Worm (Caenorhabditis elegans) whole organism, young adult: ENCODE measurements around the gene rpn-1.
A peak's percentile ranks its signal among the peaks of the same experiment; 100 is the strongest.

Source experiments
- B0019.2 ChIP-seq: fragments of 200-800 bp; sonication (Bioruptor generic); conservative IDR thresholded peaks from 2 replicates; pipeline ENCODE4 v1.3.6; 2022; ENCODE audit warnings: missing genetic modification reagents, missing genetic modification characterization, missing compliant biosample characterization
- F37B4.10 ChIP-seq: fragments of 200-800 bp; sonication (Bioruptor generic); IDR thresholded peaks from 2 replicates; pipeline ENCODE4 v1.3.6; 2022; ENCODE audit warnings: missing genetic modification characterization, missing compliant biosample characterization
- F39B2.1 ChIP-seq: fragments of 200-800 bp; sonication (Bioruptor generic); IDR thresholded peaks from 2 replicates; pipeline ENCODE4 v1.3.6; 2022; ENCODE audit warnings: missing genetic modification reagents, missing genetic modification characterization, missing compliant biosample characterization
- F52B5.7 ChIP-seq: sonication (generic microtip); optimal IDR thresholded peaks from 2 replicates; lab custom pipeline; 2016; ENCODE audit warnings: mild to moderate bottlenecking, missing genetic modification characterization, missing compliant biosample characterization
- F55B11.4 ChIP-seq: sonication (generic microtip); optimal IDR thresholded peaks from 2 replicates; lab custom pipeline; 2016; ENCODE audit warnings: missing compliant biosample characterization, missing genetic modification characterization, borderline replicate concordance; ENCODE audit not compliant: insufficient read depth
- F57A8.1 ChIP-seq: fragments of 200-800 bp; sonication (Bioruptor generic); optimal IDR thresholded peaks from 2 replicates; lab custom pipeline; 2018; ENCODE audit warnings: mild to moderate bottlenecking, missing genetic modification characterization, moderate library complexity, missing compliant biosample characterization
- T07F8.4 ChIP-seq: sonication (generic microtip); optimal IDR thresholded peaks from 2 replicates; lab custom pipeline; 2016; ENCODE audit warnings: mild to moderate bottlenecking, missing genetic modification characterization, moderate library complexity, missing compliant biosample characterization
- Y53G8AR.9 ChIP-seq: fragments of 200-800 bp; sonication (Bioruptor generic); conservative IDR thresholded peaks from 2 replicates; pipeline ENCODE4 v1.3.6; 2022; ENCODE audit warnings: missing genetic modification reagents, missing genetic modification characterization, missing compliant biosample characterization
- Y56A3A.18 ChIP-seq: fragments of 200-800 bp; sonication (Bioruptor generic); IDR thresholded peaks from 2 replicates; pipeline ENCODE4 v1.3.6; 2022; ENCODE audit warnings: missing genetic modification reagents, missing genetic modification characterization, missing compliant biosample characterization
- Y67H2A.10 ChIP-seq: fragments of 200-800 bp; sonication (Bioruptor generic); conservative IDR thresholded peaks from 2 replicates; pipeline ENCODE4 v1.3.6; 2022; ENCODE audit warnings: missing genetic modification reagents, missing genetic modification characterization, missing compliant biosample characterization
- Y95B8A.8 ChIP-seq: fragments of 200-800 bp; sonication (Bioruptor generic); IDR thresholded peaks from 2 replicates; pipeline ENCODE4 v1.3.6; 2022; ENCODE audit warnings: missing genetic modification reagents, missing genetic modification characterization, missing compliant biosample characterization
- ZK185.1 ChIP-seq: sonication (generic microtip); optimal IDR thresholded peaks from 2 replicates; lab custom pipeline; 2016; ENCODE audit warnings: mild to moderate bottlenecking, missing genetic modification characterization, missing compliant biosample characterization; ENCODE audit not compliant: poor library complexity, severe bottlenecking
- ama-1 ChIP-seq, 3 experiments: fragments of 150-350 bp in 1 of 3; sonication (generic microtip) in 2 of 3; optimal IDR thresholded peaks; 2 replicates each; lab custom pipeline; 2014 to 2018; ENCODE audit warnings: missing biosample characterization in 2 of 3, missing genetic modification characterization in 2 of 3, missing genetic modification reagents in 2 of 3
- aptf-3 ChIP-seq: fragments of 200-800 bp; sonication (Bioruptor generic); IDR thresholded peaks from 2 replicates; pipeline ENCODE4 v1.3.6; 2022; ENCODE audit warnings: missing genetic modification characterization, missing compliant biosample characterization
- ceh-27 ChIP-seq: fragments of 200-800 bp; sonication (Bioruptor generic); optimal IDR thresholded peaks from 2 replicates; lab custom pipeline; 2018; ENCODE audit warnings: mild to moderate bottlenecking, missing genetic modification characterization, moderate library complexity, missing compliant biosample characterization
- ceh-79 ChIP-seq: sonication (generic microtip); optimal IDR thresholded peaks from 2 replicates; lab custom pipeline; 2017; ENCODE audit warnings: mild to moderate bottlenecking, missing genetic modification characterization, missing compliant biosample characterization
- chd-7 ChIP-seq: sonication (generic microtip); optimal IDR thresholded peaks from 2 replicates; lab custom pipeline; 2016; ENCODE audit warnings: mild to moderate bottlenecking, missing genetic modification characterization, moderate library complexity, missing compliant biosample characterization
- dox-1 ChIP-seq: fragments of 200-800 bp; sonication (Bioruptor generic); IDR thresholded peaks from 2 replicates; pipeline ENCODE4 v1.3.6; 2022; ENCODE audit warnings: missing genetic modification reagents, missing genetic modification characterization, missing compliant biosample characterization
- dpl-1 ChIP-seq: fragments of 150-350 bp; optimal IDR thresholded peaks from 2 replicates; lab custom pipeline; 2014; ENCODE audit warnings: missing biosample characterization, missing genetic modification reagents, missing genetic modification characterization
- ekl-4 ChIP-seq: fragments of 200-800 bp; sonication (Bioruptor generic); IDR thresholded peaks from 2 replicates; pipeline ENCODE4 v1.3.6; 2022; ENCODE audit warnings: missing genetic modification reagents, missing genetic modification characterization, missing compliant biosample characterization
- fkh-3 ChIP-seq: sonication (generic microtip); optimal IDR thresholded peaks from 2 replicates; lab custom pipeline; 2016; ENCODE audit warnings: mild to moderate bottlenecking, missing genetic modification characterization, missing compliant biosample characterization
- lin-35 ChIP-seq, 3 experiments: fragments of 150-350 bp in 2 of 3; sonication (generic microtip) in 1 of 3; optimal IDR thresholded peaks; 2 replicates each; lab custom pipeline; 2014 to 2018; ENCODE audit warnings: missing biosample characterization in 3 of 3, missing genetic modification characterization in 3 of 3, missing genetic modification reagents in 3 of 3
- lir-1 ChIP-seq: fragments of 200-800 bp; sonication (Bioruptor generic); conservative IDR thresholded peaks from 2 replicates; pipeline ENCODE4 v1.3.6; 2022; ENCODE audit warnings: missing genetic modification reagents, missing genetic modification characterization, missing compliant biosample characterization
- lsy-27 ChIP-seq: sonication (generic microtip); optimal IDR thresholded peaks from 2 replicates; lab custom pipeline; 2017; ENCODE audit warnings: missing genetic modification characterization, mild to moderate bottlenecking, missing compliant biosample characterization, antibody characterized with exemption, missing genotype, borderline replicate concordance; ENCODE audit not compliant: insufficient read depth
- madf-10 ChIP-seq: sonication (generic microtip); optimal IDR thresholded peaks from 2 replicates; lab custom pipeline; 2016; ENCODE audit warnings: mild to moderate bottlenecking, missing genetic modification characterization, missing compliant biosample characterization
- madf-8 ChIP-seq: fragments of 200-800 bp; sonication (Bioruptor generic); conservative IDR thresholded peaks from 2 replicates; pipeline ENCODE4 v1.3.6; 2022; ENCODE audit warnings: missing genetic modification reagents, missing genetic modification characterization, missing compliant biosample characterization
- mcd-1 ChIP-seq: fragments of 200-800 bp; sonication (Bioruptor generic); IDR thresholded peaks from 2 replicates; pipeline ENCODE4 v1.3.6; 2022; ENCODE audit warnings: missing genetic modification reagents, missing genetic modification characterization, missing compliant biosample characterization
- mes-4 ChIP-seq: sonication (generic microtip); optimal IDR thresholded peaks from 2 replicates; lab custom pipeline; 2016; ENCODE audit warnings: missing genotype, missing genetic modification characterization, missing compliant biosample characterization
- nfya-1 ChIP-seq: sonication (generic microtip); optimal IDR thresholded peaks from 2 replicates; lab custom pipeline; 2017; ENCODE audit warnings: antibody characterized with exemption, missing compliant biosample characterization, missing genetic modification characterization, borderline replicate concordance; ENCODE audit not compliant: insufficient read depth
- nfyb-1 ChIP-seq: fragments of 200-800 bp; sonication (Bioruptor generic); IDR thresholded peaks from 2 replicates; pipeline ENCODE4 v1.3.6; 2022; ENCODE audit warnings: missing genetic modification reagents, missing genetic modification characterization, missing compliant biosample characterization
- rec-8 ChIP-seq, 2 experiments: sonication (generic microtip); optimal IDR thresholded peaks; 2 replicates each; lab custom pipeline; 2016; ENCODE audit warnings: mild to moderate bottlenecking in 2 of 2, missing genetic modification characterization in 2 of 2, missing genetic modification reagents in 2 of 2, missing genotype in 2 of 2, missing biosample characterization in 1 of 2, missing compliant biosample characterization in 1 of 2, moderate library complexity in 1 of 2
- rpc-1 ChIP-seq, 2 experiments: fragments of 150-350 bp in 1 of 2; sonication (generic microtip) in 1 of 2; optimal IDR thresholded peaks; 2 replicates each; lab custom pipeline; 2014 to 2018; ENCODE audit warnings: missing biosample characterization in 1 of 2, missing genetic modification characterization in 1 of 2, missing genetic modification reagents in 1 of 2, missing genotype in 1 of 2
- sea-2 ChIP-seq: fragments of 200-800 bp; sonication (Bioruptor generic); IDR thresholded peaks from 2 replicates; pipeline ENCODE4 v1.3.6; 2022; ENCODE audit warnings: missing genetic modification characterization, missing compliant biosample characterization
- snpc-1.3 ChIP-seq: sonication (generic microtip); optimal IDR thresholded peaks from 2 replicates; lab custom pipeline; 2017; ENCODE audit warnings: missing genetic modification characterization, mild to moderate bottlenecking, missing compliant biosample characterization, antibody characterized with exemption, moderate library complexity, missing genotype, missing genetic modification reagents; ENCODE audit not compliant: insufficient read depth
- snpc-3.4 ChIP-seq: sonication (generic microtip); optimal IDR thresholded peaks from 2 replicates; lab custom pipeline; 2017; ENCODE audit warnings: missing genetic modification characterization, mild to moderate bottlenecking, missing compliant biosample characterization, antibody characterized with exemption, moderate library complexity, missing genotype, missing genetic modification reagents
- somi-1 ChIP-seq: fragments of 200-800 bp; sonication (Bioruptor generic); optimal IDR thresholded peaks from 2 replicates; lab custom pipeline; 2018; ENCODE audit warnings: mild to moderate bottlenecking, missing genetic modification characterization, missing compliant biosample characterization
- sptf-2 ChIP-seq: fragments of 200-800 bp; sonication (Bioruptor generic); optimal IDR thresholded peaks from 2 replicates; lab custom pipeline; 2018; ENCODE audit warnings: mild to moderate bottlenecking, missing genetic modification characterization, missing compliant biosample characterization
- tbp1 ChIP-seq: fragments of 200-800 bp; sonication (Bioruptor generic); optimal IDR thresholded peaks from 2 replicates; lab custom pipeline; 2018; ENCODE audit warnings: mild to moderate bottlenecking, missing genetic modification characterization, missing compliant biosample characterization
- tbx-9 ChIP-seq: sonication (generic microtip); optimal IDR thresholded peaks from 2 replicates; lab custom pipeline; 2016; ENCODE audit warnings: borderline replicate concordance, missing genetic modification characterization, inconsistent platforms, missing compliant biosample characterization
- tlf-1 ChIP-seq: fragments of 200-800 bp; sonication (Bioruptor generic); optimal IDR thresholded peaks from 2 replicates; lab custom pipeline; 2018; ENCODE audit warnings: mild to moderate bottlenecking, missing genetic modification characterization, missing compliant biosample characterization
- unc-130 ChIP-seq: sonication (generic microtip); optimal IDR thresholded peaks from 2 replicates; lab custom pipeline; 2016; ENCODE audit warnings: missing genetic modification reagents, missing genetic modification characterization, missing compliant biosample characterization
- xnd-1 ChIP-seq: sonication (generic microtip); optimal IDR thresholded peaks from 2 replicates; lab custom pipeline; 2016; ENCODE audit warnings: missing genotype, missing genetic modification reagents, missing genetic modification characterization, missing compliant biosample characterization
- zfh-2 ChIP-seq: fragments of 200-800 bp; sonication (Bioruptor generic); conservative IDR thresholded peaks from 2 replicates; pipeline ENCODE4 v1.3.6; 2022; ENCODE audit warnings: missing genetic modification reagents, missing genetic modification characterization, missing compliant biosample characterization
- ztf-18 ChIP-seq: sonication (generic microtip); optimal IDR thresholded peaks from 2 replicates; lab custom pipeline; 2016; ENCODE audit warnings: missing genotype, mild to moderate bottlenecking, missing genetic modification characterization, missing compliant biosample characterization
- ztf-26 ChIP-seq: sonication (generic microtip); optimal IDR thresholded peaks from 2 replicates; lab custom pipeline; 2017; ENCODE audit warnings: missing genetic modification characterization, missing compliant biosample characterization

Gene rpn-1

DNA sequence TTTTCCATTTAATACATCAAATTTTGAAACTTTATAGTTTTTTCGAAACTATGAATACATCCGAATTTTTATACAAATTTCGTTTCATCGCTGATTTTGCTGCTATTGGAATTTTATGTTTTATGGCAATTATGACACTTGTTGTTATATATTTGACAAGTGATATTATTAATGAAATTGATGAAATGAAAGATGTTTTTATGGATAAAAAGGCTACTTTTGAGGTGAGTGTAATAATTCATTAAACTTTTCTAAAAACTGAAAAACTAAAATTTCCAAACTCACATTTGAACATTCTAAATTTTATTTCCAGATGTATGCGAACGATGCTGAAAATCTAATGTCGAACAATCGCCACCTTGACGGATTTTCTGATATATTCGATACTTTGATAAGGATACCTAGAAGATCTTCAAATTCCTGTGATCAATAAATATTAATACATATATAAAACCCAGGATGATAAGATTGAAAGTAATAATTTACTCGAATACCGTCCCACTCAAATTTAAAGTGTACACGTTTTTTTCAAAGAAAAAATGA lies 3.7 kb downstream of the rpn-1 start, which contains the start of the genes T22D1.17 and T22D1.8 (continued):
- TF ChIP-seq rec-8 (tag; optimal IDR thresholded peaks at IDR 0.05; lab: Kevin White, UChicago) (no peak), T07F8.4 (tag; lab: Kevin White, UChicago) (no peak), F57A8.1 (no peak), ZK185.1 (tag; lab: Kevin White, UChicago) (no peak), lir-1 (GFP tag; lab: Robert Waterston, UW) (no peak), Y56A3A.18 (GFP tag; lab: Robert Waterston, UW) (0 out of 2 replicates have a peak, but pooled peaks have one; percentile 22), F52B5.7 (tag; lab: Kevin White, UChicago) (peak; percentile 61), F55B11.4 (tag; lab: Kevin White, UChicago) (no peak), F39B2.1 (GFP tag; lab: Robert Waterston, UW) (peak; percentile 61; the same call in 1 of the 2 replicates), fkh-3 (tag; lab: Kevin White, UChicago) (no peak), aptf-3 (GFP tag; lab: Robert Waterston, UW) (no peak), tbx-9 (tag; lab: Kevin White, UChicago) (no peak), F37B4.10 (no peak), sea-2 (GFP tag; lab: Robert Waterston, UW) (no peak), zfh-2 (GFP tag; lab: Robert Waterston, UW) (no peak), chd-7 (tag; lab: Kevin White, UChicago) (no peak), nfyb-1 (GFP tag; lab: Robert Waterston, UW) (peak; percentile 71), dox-1 (GFP tag; lab: Robert Waterston, UW) (no peak), ekl-4 (GFP tag; lab: Robert Waterston, UW) (peak; percentile 85), rpc-1 (optimal IDR thresholded peaks at IDR 0.05; lab: Kevin White, UChicago) (no peak), rpc-1 (tag; optimal IDR thresholded peaks at IDR 0.05; lab: Kevin White, UChicago) (no peak), ztf-26 (tag; lab: Kevin White, UChicago) (no peak), ceh-27 (GFP tag; lab: Kevin White, UChicago) (no peak), snpc-3.4 (tag; lab: Kevin White, UChicago) (peak; percentile 71), lin-35 (GFP tag; optimal IDR thresholded peaks at IDR 0.05; lab: Kevin White, UChicago) (peak in 1 of 3 experiments; percentile 10), mcd-1 (GFP tag; lab: Robert Waterston, UW) (no peak), dpl-1 (GFP tag; lab: Kevin White, UChicago) (no peak), snpc-1.3 (tag; lab: Kevin White, UChicago) (peak; percentile 69), Y95B8A.8 (GFP tag; lab: Robert Waterston, UW) (peak; percentile 61; the same call in 1 of the 2 replicates), madf-10 (tag; lab: Kevin White, UChicago) (no peak), tlf-1 (GFP tag; lab: Kevin White, UChicago) (peak; percentile 33), mes-4 (no peak), xnd-1 (tag; lab: Kevin White, UChicago) (no peak), lsy-27 (tag; lab: Kevin White, UChicago) (no peak), ztf-18 (peak; percentile 1), nfya-1 (tag; lab: Kevin White, UChicago) (no peak), unc-130 (peak; percentile 14), Y67H2A.10 (no peak), ceh-79 (tag; lab: Kevin White, UChicago) (no peak), sptf-2 (no peak), somi-1 (GFP tag; lab: Kevin White, UChicago) (no peak), tbp1 (no peak), Y53G8AR.9 (GFP tag; lab: Robert Waterston, UW) (0 out of 2 replicates have a peak, but pooled peaks have one; percentile 36), ama-1 (optimal IDR thresholded peaks at IDR 0.05; lab: Kevin White, UChicago) (no peak), ama-1 (GFP tag; optimal IDR thresholded peaks at IDR 0.05; lab: Kevin White, UChicago) (peak; percentile 11 to 63), madf-8 (GFP tag; lab: Robert Waterston, UW) (no peak; the same call in 1 of the 2 replicates), B0019.2 (GFP tag; lab: Robert Waterston, UW) (no peak)
